Fruit fly (Drosophila melanogaster) whole organism: ENCODE results near the gene CG14383.

Experiments used
- CG8478 ChIP-seq: fragments of >200 bp; optimal IDR thresholded peaks from 2 replicates; lab custom pipeline; 2018; ENCODE audit warnings: inconsistent platforms
- EcR ChIP-seq, 2 experiments: fragments of >200 bp; optimal IDR thresholded peaks; 2 replicates each; lab custom pipeline; 2017; ENCODE audit warnings: missing biosample characterization in 2 of 2, missing genetic modification characterization in 2 of 2, missing genetic modification reagents in 2 of 2
- psq ChIP-seq: fragments of >200 bp; optimal IDR thresholded peaks from 2 replicates; lab custom pipeline; 2017

dm6 chr3R:12962612-12963011 lies 25.7 kb downstream of the CG14383 start:
- no peak for TF ChIP-seq psq
- no peak for TF ChIP-seq EcR (GFP tag; optimal IDR thresholded peaks at IDR 0.05; lab: Kevin White, UChicago)
- TF ChIP-seq CG8478 (lab: Kevin White, UChicago), result no peak
